Worm (Caenorhabditis elegans) whole organism, L2 larva: ENCODE measurements around the gene Y51H4A.1.

ENCODE experiments used
- alr-1 ChIP-seq: fragments of 150-350 bp; optimal IDR thresholded peaks from 2 replicates; lab custom pipeline; 2014; ENCODE audit warnings: missing biosample characterization, missing genetic modification characterization
- blmp-1 ChIP-seq: sonication (generic microtip); optimal IDR thresholded peaks from 2 replicates; lab custom pipeline; 2017; ENCODE audit warnings: missing genetic modification characterization, mild to moderate bottlenecking, missing compliant biosample characterization, antibody characterized with exemption, moderate library complexity; ENCODE audit not compliant: insufficient read depth
- ceh-82 ChIP-seq: fragments of 150-350 bp; optimal IDR thresholded peaks from 2 replicates; lab custom pipeline; 2014; ENCODE audit warnings: missing biosample characterization, missing genetic modification characterization
- elt-3 ChIP-seq: sonication (generic microtip); optimal IDR thresholded peaks from 2 replicates; lab custom pipeline; 2017; ENCODE audit warnings: missing biosample characterization, missing genetic modification characterization
- lsy-2 ChIP-seq, 2 experiments: fragments of 150-350 bp in 1 of 2; sonication (generic microtip) in 1 of 2; optimal IDR thresholded peaks; 2 replicates each; lab custom pipeline; 2014 to 2017; ENCODE audit warnings: missing biosample characterization in 2 of 2, missing genetic modification characterization in 2 of 2
- mdl-1 ChIP-seq, 2 experiments: fragments of 150-350 bp in 1 of 2; sonication (generic microtip) in 1 of 2; optimal IDR thresholded peaks; 2 replicates each; lab custom pipeline; 2017; ENCODE audit warnings: missing biosample characterization in 2 of 2, missing genetic modification characterization in 2 of 2
- nhr-23 ChIP-seq: fragments of 150-350 bp; optimal IDR thresholded peaks from 2 replicates; lab custom pipeline; 2014; ENCODE audit warnings: missing biosample characterization, missing genetic modification reagents, missing genetic modification characterization
- skn-1 ChIP-seq: sonication (generic microtip); optimal IDR thresholded peaks from 2 replicates; lab custom pipeline; 2017; ENCODE audit warnings: missing biosample characterization, missing genetic modification characterization
- snpc-4 ChIP-seq: fragments of 150-350 bp; optimal IDR thresholded peaks from 2 replicates; lab custom pipeline; 2014; ENCODE audit warnings: missing biosample characterization, missing genetic modification characterization
- zag-1 ChIP-seq: fragments of 150-350 bp; optimal IDR thresholded peaks from 2 replicates; lab custom pipeline; 2014; ENCODE audit warnings: missing biosample characterization, missing genetic modification characterization
- ztf-11 ChIP-seq: sonication (generic microtip); optimal IDR thresholded peaks from 2 replicates; lab custom pipeline; 2017; ENCODE audit warnings: missing biosample characterization, missing genetic modification characterization
- ztf-4 ChIP-seq: fragments of 150-350 bp; optimal IDR thresholded peaks from 2 replicates; lab custom pipeline; 2014; ENCODE audit warnings: missing biosample characterization, missing genetic modification characterization

DNA sequence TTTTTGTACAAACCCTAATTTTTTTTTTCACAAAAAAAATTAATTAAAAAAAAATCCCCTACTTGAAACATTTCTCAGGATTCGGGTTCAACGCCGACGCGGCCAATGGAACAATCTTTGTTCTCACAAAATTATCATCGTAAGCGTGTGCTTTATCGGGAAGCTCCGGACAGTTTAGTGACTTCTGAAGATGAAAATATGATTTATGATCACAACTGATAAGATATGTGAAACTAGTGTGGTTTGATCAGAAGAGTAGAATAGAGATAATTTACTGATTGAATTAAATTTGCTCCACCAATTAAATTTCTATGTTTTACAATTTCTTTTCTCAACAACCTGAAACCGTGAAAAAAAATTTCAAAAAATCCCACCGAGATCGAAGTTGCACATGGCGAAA lies 47.9 kb upstream of the Y51H4A.1 start:
- no peak for TF ChIP-seq snpc-4 (tag; lab: Kevin White, UChicago)
- no peak for TF ChIP-seq ceh-82 (tag; lab: Kevin White, UChicago)
- TF ChIP-seq skn-1 (tag; lab: Kevin White, UChicago): no peak
- TF ChIP-seq ztf-11 (tag; lab: Kevin White, UChicago): no peak
- no peak for TF ChIP-seq lsy-2 (tag; optimal IDR thresholded peaks at IDR 0.05; lab: Kevin White, UChicago)
- TF ChIP-seq elt-3: no peak
- no peak for TF ChIP-seq ztf-4 (tag; lab: Kevin White, UChicago)
- TF ChIP-seq zag-1 (tag; lab: Kevin White, UChicago): no peak
- no peak for TF ChIP-seq nhr-23
- TF ChIP-seq blmp-1 (tag; lab: Kevin White, UChicago): no peak
- no peak for TF ChIP-seq alr-1 (tag; lab: Kevin White, UChicago)
- TF ChIP-seq mdl-1 (tag; optimal IDR thresholded peaks at IDR 0.05; lab: Kevin White, UChicago): no peak
